Fruit fly (Drosophila melanogaster): ENCODE data around the gene CG18745.

CG18745 gene

dm6 chr3R:7785784-7786183, at the start of gene CG18745:
Gene CG18745, minus strand, starts transcription at chr3R:7786119.
- TF ChIP-seq dsf (GFP tag; optimal IDR thresholded peaks at IDR 0.05; ENCODE audit: borderline replicate concordance) (no peak), Sp1 (GFP tag; optimal IDR thresholded peaks at IDR 0.05) (no peak), Abd-B (GFP tag; optimal IDR thresholded peaks at IDR 0.05) (no peak), Rel (GFP tag; optimal IDR thresholded peaks at IDR 0.05) (no peak), Rel (tag; optimal IDR thresholded peaks at IDR 0.05) (peak; percentile 40), rgr (GFP tag; optimal IDR thresholded peaks at IDR 0.05) (peak; percentile 15), N (GFP tag; optimal IDR thresholded peaks at IDR 0.05) (no peak), Myc (optimal IDR thresholded peaks at IDR 0.05) (no peak), Hnf4 (GFP tag; optimal IDR thresholded peaks at IDR 0.05) (no peak), woc (GFP tag; optimal IDR thresholded peaks at IDR 0.05) (no peak), pan (optimal IDR thresholded peaks at IDR 0.05) (no peak), Jra (GFP tag; optimal IDR thresholded peaks at IDR 0.05) (peak; percentile 11)

dm6 chr3R:7821559-7821958, 35.6 kb upstream of the CG18745 start:
- TF ChIP-seq dl (GFP tag; optimal IDR thresholded peaks at IDR 0.05; ENCODE audit: insufficient read depth in 1 of 2, partially characterized antibody in 2 of 2) (no peak), fru (GFP tag; optimal IDR thresholded peaks at IDR 0.05) (peak; percentile 15), foxo (GFP tag; optimal IDR thresholded peaks at IDR 0.05) (peak in 1 of 2 experiments; percentile 27), sv (GFP tag; optimal IDR thresholded peaks at IDR 0.05) (peak; percentile 28), Hr78 (GFP tag; optimal IDR thresholded peaks at IDR 0.05) (no peak), h (GFP tag; optimal IDR thresholded peaks at IDR 0.05) (peak; percentile 18)

dm6 chr3R:7813981-7814529, 28.1 kb upstream of the CG18745 start, which contains the start of gene CG34384:
Gene CG34384, plus strand, starts transcription at chr3R:7814361.
- TF ChIP-seq sage (GFP tag; optimal IDR thresholded peaks at IDR 0.05) = no peak
- TF ChIP-seq dsf (GFP tag; optimal IDR thresholded peaks at IDR 0.05; ENCODE audit: borderline replicate concordance) = no peak
- no peak for TF ChIP-seq usp (GFP tag; optimal IDR thresholded peaks at IDR 0.05)
- no peak for TF ChIP-seq CG9705 (GFP tag; optimal IDR thresholded peaks at IDR 0.05)
- peak in 1 of 2 experiments; percentile 54 for TF ChIP-seq foxo (GFP tag; optimal IDR thresholded peaks at IDR 0.05)
- TF ChIP-seq psq (GFP tag; optimal IDR thresholded peaks at IDR 0.05) = peak; percentile 16
- TF ChIP-seq fru (GFP tag; optimal IDR thresholded peaks at IDR 0.05) = peak; percentile 59
- no peak for TF ChIP-seq CG32264 (GFP tag; optimal IDR thresholded peaks at IDR 0.05)
- peak; percentile 40 for TF ChIP-seq Sp1 (GFP tag; optimal IDR thresholded peaks at IDR 0.05)
- TF ChIP-seq br (GFP tag; optimal IDR thresholded peaks at IDR 0.05) = peak; percentile 29
- no peak for TF ChIP-seq Rel (GFP tag; optimal IDR thresholded peaks at IDR 0.05)
- TF ChIP-seq Rel (tag; optimal IDR thresholded peaks at IDR 0.05) = no peak
- TF ChIP-seq HLH106 (tag; optimal IDR thresholded peaks at IDR 0.05) = peak; percentile 50
- peak; percentile 12 for TF ChIP-seq dmrt93B (GFP tag; optimal IDR thresholded peaks at IDR 0.05)
- peak; percentile 19 for TF ChIP-seq ey (GFP tag; optimal IDR thresholded peaks at IDR 0.05)
- peak; percentile 19 for TF ChIP-seq sv (GFP tag; optimal IDR thresholded peaks at IDR 0.05)
- TF ChIP-seq h (GFP tag; optimal IDR thresholded peaks at IDR 0.05) = peak; percentile 34
- TF ChIP-seq woc (GFP tag; optimal IDR thresholded peaks at IDR 0.05) = no peak
- no peak for TF ChIP-seq pan (optimal IDR thresholded peaks at IDR 0.05)
- no peak for TF ChIP-seq Dfd (GFP tag; optimal IDR thresholded peaks at IDR 0.05)
- TF ChIP-seq Hr83 (GFP tag; optimal IDR thresholded peaks at IDR 0.05; ENCODE audit: poor library complexity, severe bottlenecking) = no peak

dm6 chr3R:7813518-7813917, 27.6 kb upstream of the CG18745 start:
- peak; percentile 55 for TF ChIP-seq psq (GFP tag; optimal IDR thresholded peaks at IDR 0.05)
- no peak for TF ChIP-seq N (GFP tag; optimal IDR thresholded peaks at IDR 0.05)

- no peak for TF ChIP-seq Abd-B (GFP tag; optimal IDR thresholded peaks at IDR 0.05)
Measured at dm6 chr3R:7811514-7811913, 25.6 kb upstream of the CG18745 start, which contains the start of gene CG31473. Gene CG31473, plus strand, starts transcription at chr3R:7811814.
